Fruit fly (Drosophila melanogaster): ENCODE data around the gene CG31948.

Gene CG31948

dm6 chr2L:2426444-2427188 is 10.1 kb upstream of the CG31948 start (continued):
- TF ChIP-seq OdsH (GFP tag; optimal IDR thresholded peaks at IDR 0.05) (peak; percentile 89), CG1621 (tag; optimal IDR thresholded peaks at IDR 0.05) (peak; percentile 78), CG8319 (GFP tag; optimal IDR thresholded peaks at IDR 0.05) (peak; percentile 31), CG6276 (GFP tag; optimal IDR thresholded peaks at IDR 0.05) (peak; percentile 92), Hr38 (GFP tag; optimal IDR thresholded peaks at IDR 0.05) (peak; percentile 49), CG8119 (GFP tag; IDR thresholded peaks at IDR 0.05) (peak; percentile 93), Met (GFP tag; optimal IDR thresholded peaks at IDR 0.05) (peak; percentile 7), spab (GFP tag; optimal IDR thresholded peaks at IDR 0.05) (peak; percentile 74), CG3919 (GFP tag; optimal IDR thresholded peaks at IDR 0.05) (peak; percentile 88), CG8632 (GFP tag; optimal IDR thresholded peaks at IDR 0.05) (peak; percentile 66), acj6 (GFP tag; optimal IDR thresholded peaks at IDR 0.05) (peak; percentile 76), lz (GFP tag; optimal IDR thresholded peaks at IDR 0.05) (peak; percentile 49), CG6792 (GFP tag; optimal IDR thresholded peaks at IDR 0.05) (peak; percentile 64), CG15336 (GFP tag; IDR thresholded peaks at IDR 0.05) (peak; percentile 94), vri (GFP tag; optimal IDR thresholded peaks at IDR 0.05) (no peak), Ets21C (GFP tag; optimal IDR thresholded peaks at IDR 0.05) (no peak), achi (GFP tag; optimal IDR thresholded peaks at IDR 0.05) (peak; percentile 84), CG11762 (GFP tag; optimal IDR thresholded peaks at IDR 0.05; ENCODE audit: insufficient read depth) (peak; percentile 81), CG16779 (tag; optimal IDR thresholded peaks at IDR 0.05) (peak; percentile 78)

DNA sequence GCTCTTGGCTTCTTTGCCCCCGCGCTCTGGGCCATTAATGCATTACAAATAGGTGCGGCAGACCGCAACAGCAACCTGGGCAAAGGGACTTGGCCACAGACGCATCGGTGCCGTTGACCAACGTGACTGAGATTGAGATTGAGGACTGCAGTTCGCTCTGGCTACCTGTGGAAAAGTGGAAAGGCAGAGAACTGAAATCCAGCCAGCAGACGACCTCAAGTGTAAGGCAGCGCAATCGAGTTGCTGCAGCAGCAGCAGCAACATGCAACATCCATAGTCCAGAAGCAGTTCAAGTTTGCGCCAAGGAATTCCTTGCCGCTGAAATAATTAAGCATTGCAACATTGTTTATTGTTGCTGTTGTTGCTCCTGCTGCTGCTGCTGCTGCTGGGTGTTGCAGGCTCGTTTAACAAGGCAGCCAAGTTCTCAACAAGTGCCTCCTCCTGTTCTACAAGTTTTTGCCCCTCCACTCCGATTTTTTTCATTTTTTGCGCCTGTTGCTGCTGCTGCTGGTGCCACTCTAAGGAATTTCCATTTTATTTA is 9.2 kb upstream of the CG31948 start:
- TF ChIP-seq dsx (GFP tag; optimal IDR thresholded peaks at IDR 0.05; ENCODE audit: poor library complexity, severe bottlenecking) (peak; percentile 95), ss (GFP tag; optimal IDR thresholded peaks at IDR 0.05) (peak; percentile 2 to 48), Eip78C (GFP tag) (peak; percentile 5), achi (GFP tag; optimal IDR thresholded peaks at IDR 0.05) (no peak), CG3919 (GFP tag; optimal IDR thresholded peaks at IDR 0.05) (peak; percentile 3)

dm6 chr2L:2424497-2424896 is 8.0 kb upstream of the CG31948 start, which contains the start of gene CG44139:
TSS of gene CG44139 (plus strand) at chr2L:2424797.
- TF ChIP-seq CG3032 (tag; optimal IDR thresholded peaks at IDR 0.05) (no peak), fd59A (GFP tag; optimal IDR thresholded peaks at IDR 0.05) (no peak), Met (GFP tag; optimal IDR thresholded peaks at IDR 0.05) (no peak), CG7368 (GFP tag; optimal IDR thresholded peaks at IDR 0.05) (no peak), CG6854 (GFP tag; optimal IDR thresholded peaks at IDR 0.05) (no peak), eg (GFP tag; IDR thresholded peaks at IDR 0.05) (no peak), CG11762 (GFP tag; optimal IDR thresholded peaks at IDR 0.05; ENCODE audit: insufficient read depth) (no peak), CG8119 (GFP tag; IDR thresholded peaks at IDR 0.05) (no peak)

- TF ChIP-seq CG11902 (GFP tag; optimal IDR thresholded peaks at IDR 0.05), result no peak
- peak in 1 of 2 experiments; percentile 25 for TF ChIP-seq salr (GFP tag; optimal IDR thresholded peaks at IDR 0.05)
- peak; percentile 43 for TF ChIP-seq CG10631 (GFP tag; optimal IDR thresholded peaks at IDR 0.05)
- TF ChIP-seq CG9139 (GFP tag; optimal IDR thresholded peaks at IDR 0.05), result no peak
- TF ChIP-seq CG31627 (GFP tag; optimal IDR thresholded peaks at IDR 0.05), result peak; percentile 51
- 0 out of 3 replicates have a peak, but pooled peaks have one; percentile 11 for TF ChIP-seq CG6163 (GFP tag; IDR thresholded peaks at IDR 0.05)
- no peak for TF ChIP-seq fd59A (GFP tag; optimal IDR thresholded peaks at IDR 0.05)
- peak; percentile 43 for TF ChIP-seq CG10669 (GFP tag; optimal IDR thresholded peaks at IDR 0.05)
- TF ChIP-seq Eip75B (GFP tag; optimal IDR thresholded peaks at IDR 0.05), result peak; percentile 23
- TF ChIP-seq CG34406 (GFP tag; optimal IDR thresholded peaks at IDR 0.05), result peak; percentile 49
- TF ChIP-seq topi (GFP tag; optimal IDR thresholded peaks at IDR 0.05), result peak; percentile 33
- TF ChIP-seq CG15336 (GFP tag; IDR thresholded peaks at IDR 0.05), result peak; percentile 60
- no peak for TF ChIP-seq fkh (GFP tag; optimal IDR thresholded peaks at IDR 0.05)
- TF ChIP-seq CG6792 (GFP tag; optimal IDR thresholded peaks at IDR 0.05), result peak; percentile 39
- TF ChIP-seq Hr39 (GFP tag; optimal IDR thresholded peaks at IDR 0.05), result peak; percentile 34
- peak; percentile 50 for TF ChIP-seq CG32006 (GFP tag; optimal IDR thresholded peaks at IDR 0.05)
- peak; percentile 73 for TF ChIP-seq CG3032 (tag; optimal IDR thresholded peaks at IDR 0.05)
- peak; percentile 63 for TF ChIP-seq eg (GFP tag; IDR thresholded peaks at IDR 0.05)
- no peak for TF ChIP-seq Hr38 (GFP tag; optimal IDR thresholded peaks at IDR 0.05)
- no peak for TF ChIP-seq Blimp-1 (GFP tag; optimal IDR thresholded peaks at IDR 0.05)
- TF ChIP-seq Met (GFP tag; optimal IDR thresholded peaks at IDR 0.05), result peak; percentile 29
- TF ChIP-seq CG16779 (tag; optimal IDR thresholded peaks at IDR 0.05), result no peak
- TF ChIP-seq Sox102F (GFP tag; optimal IDR thresholded peaks at IDR 0.05), result peak; percentile 36
- peak; percentile 33 for TF ChIP-seq CG8632 (GFP tag; optimal IDR thresholded peaks at IDR 0.05)
- TF ChIP-seq Eip78C (GFP tag), result peak; percentile 87
- TF ChIP-seq vri (GFP tag; optimal IDR thresholded peaks at IDR 0.05), result peak; percentile 37
Observed at dm6 chr2L:2420490-2420889, 4.0 kb upstream of the CG31948 start, which contains the start of gene CG9886. TSS of gene CG9886 (plus strand) at chr2L:2420830.

Data from whole organism, prepupa.